Fruit fly (Drosophila melanogaster) whole organism: Measurements from ENCODE around the gene CG12592.

ENCODE experiments used
- CG8478 ChIP-seq: fragments of >200 bp; optimal IDR thresholded peaks from 2 replicates; lab custom pipeline; 2018; ENCODE audit warnings: inconsistent platforms
- EcR ChIP-seq, 2 experiments: fragments of >200 bp; optimal IDR thresholded peaks; 2 replicates each; lab custom pipeline; 2017; ENCODE audit warnings: missing biosample characterization in 2 of 2, missing genetic modification characterization in 2 of 2, missing genetic modification reagents in 2 of 2
- pan ChIP-seq: fragments of >200 bp; optimal IDR thresholded peaks from 2 replicates; lab custom pipeline; 2017
- psq ChIP-seq: fragments of >200 bp; optimal IDR thresholded peaks from 2 replicates; lab custom pipeline; 2017
- usp ChIP-seq: fragments of >200 bp; optimal IDR thresholded peaks from 2 replicates; lab custom pipeline; 2017; ENCODE audit warnings: missing biosample characterization, missing genetic modification characterization, mixed read lengths

DNA sequence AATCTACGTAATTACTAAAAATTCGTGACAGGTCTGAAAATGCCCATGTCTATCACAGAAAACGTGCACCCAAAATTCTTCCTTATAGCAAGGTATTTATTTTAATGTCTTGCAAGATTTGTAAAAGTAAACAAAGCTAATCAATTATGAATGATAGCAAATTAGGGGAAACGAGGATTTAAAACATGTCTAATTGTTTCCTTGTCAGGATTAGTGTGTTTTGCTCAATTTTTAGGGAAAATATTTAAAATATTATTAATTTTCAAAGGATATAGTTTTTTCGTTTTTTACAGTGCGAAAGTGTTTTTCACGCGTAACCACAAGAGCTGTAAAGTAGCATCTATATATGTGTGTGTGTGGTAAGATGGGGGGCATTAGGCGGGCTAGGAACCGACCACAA, 40.8 kb downstream of the CG12592 start:
- TF ChIP-seq EcR (GFP tag; optimal IDR thresholded peaks at IDR 0.05; lab: Kevin White, UChicago) (no peak), psq (lab: Kevin White, UChicago) (no peak), pan (lab: Kevin White, UChicago) (no peak), CG8478 (lab: Kevin White, UChicago) (no peak), usp (no peak)
